Worm (Caenorhabditis elegans) whole organism, midembryonic: ENCODE results near the gene math-48.

ENCODE experiments used
- T22C8.4 ChIP-seq: fragments of 200-800 bp; sonication (Bioruptor generic); IDR thresholded peaks from 2 replicates; pipeline ENCODE4 v1.3.6; 2022; ENCODE audit warnings: missing genetic modification characterization, missing compliant biosample characterization
- cog-1 ChIP-seq: sonication (generic microtip); optimal IDR thresholded peaks from 2 replicates; lab custom pipeline; 2016; ENCODE audit warnings: missing genetic modification characterization, missing compliant biosample characterization
- flt-1 ChIP-seq: fragments of 200-800 bp; sonication (Bioruptor generic); IDR thresholded peaks from 2 replicates; pipeline ENCODE4 v1.3.6; 2022; ENCODE audit warnings: missing genetic modification characterization, missing compliant biosample characterization
- klf-2 ChIP-seq: fragments of 200-800 bp; sonication (Bioruptor generic); conservative IDR thresholded peaks from 2 replicates; pipeline ENCODE4 v1.3.6; 2022; ENCODE audit warnings: missing genetic modification reagents, missing genetic modification characterization, missing compliant biosample characterization
- med-1 ChIP-seq: sonication (generic microtip); optimal IDR thresholded peaks from 2 replicates; lab custom pipeline; 2017; ENCODE audit warnings: missing genetic modification characterization, mild to moderate bottlenecking, missing compliant biosample characterization, antibody characterized with exemption, missing genetic modification reagents; ENCODE audit not compliant: insufficient read depth
- ref-1 ChIP-seq: fragments of 200-800 bp; sonication (Bioruptor generic); conservative IDR thresholded peaks from 2 replicates; pipeline ENCODE4 v1.3.6; 2022; ENCODE audit warnings: missing genetic modification reagents, missing genetic modification characterization, missing compliant biosample characterization
- tab-1 ChIP-seq: fragments of 200-800 bp; sonication (Bioruptor generic); IDR thresholded peaks from 2 replicates; pipeline ENCODE4 v1.3.6; 2022; ENCODE audit warnings: missing genetic modification characterization, missing compliant biosample characterization
- ztf-23 ChIP-seq: fragments of 200-800 bp; sonication (Bioruptor generic); IDR thresholded peaks from 2 replicates; pipeline ENCODE4 v1.3.6; 2022; ENCODE audit warnings: missing genetic modification reagents, missing genetic modification characterization, missing compliant biosample characterization
- ztf-29 ChIP-seq: fragments of 200-800 bp; sonication (Bioruptor generic); IDR thresholded peaks from 2 replicates; pipeline ENCODE4 v1.3.6; 2022; ENCODE audit warnings: missing genetic modification reagents, missing genetic modification characterization, missing compliant biosample characterization

- TF ChIP-seq T22C8.4 (no peak), tab-1 (GFP tag; lab: Robert Waterston, UW) (no peak), flt-1 (GFP tag; lab: Robert Waterston, UW) (no peak), med-1 (GFP tag; lab: Kevin White, UChicago) (no peak), ztf-29 (GFP tag; lab: Robert Waterston, UW) (no peak), ztf-23 (no peak), ref-1 (GFP tag; lab: Robert Waterston, UW) (no peak), cog-1 (no peak), klf-2 (GFP tag; lab: Robert Waterston, UW) (no peak)
Measured at ce11 chrII:1899934-1900333, 46.4 kb downstream of the math-48 start, which contains the start of gene math-24.
